Worm (Caenorhabditis elegans) whole organism, L1 larva: ENCODE data around the gene bath-37.

Source experiments
- C04F5.9 ChIP-seq: sonication (generic microtip); optimal IDR thresholded peaks from 2 replicates; lab custom pipeline; 2016; ENCODE audit warnings: missing genetic modification characterization, missing compliant biosample characterization
- C16A3.4 ChIP-seq: fragments of 150-350 bp; optimal IDR thresholded peaks from 2 replicates; lab custom pipeline; 2014; ENCODE audit warnings: missing biosample characterization, missing genetic modification characterization
- C34B4.2 ChIP-seq: sonication (generic microtip); optimal IDR thresholded peaks from 2 replicates; lab custom pipeline; 2017; ENCODE audit warnings: mild to moderate bottlenecking, missing genetic modification characterization, missing compliant biosample characterization
- alr-1 ChIP-seq: fragments of 200-800 bp; sonication (Bioruptor generic); optimal IDR thresholded peaks from 2 replicates; lab custom pipeline; 2018; ENCODE audit warnings: borderline replicate concordance, mild to moderate bottlenecking, missing genetic modification characterization, missing compliant biosample characterization
- aly-2 ChIP-seq: fragments of 150-350 bp; optimal IDR thresholded peaks from 2 replicates; lab custom pipeline; 2014; ENCODE audit warnings: missing biosample characterization, missing genetic modification characterization
- blmp-1 ChIP-seq: fragments of 150-350 bp; optimal IDR thresholded peaks from 2 replicates; lab custom pipeline; 2014; ENCODE audit warnings: missing biosample characterization, missing genetic modification characterization
- ceh-63 ChIP-seq: fragments of 200-800 bp; sonication (Bioruptor generic); optimal IDR thresholded peaks from 2 replicates; lab custom pipeline; 2018; ENCODE audit warnings: mild to moderate bottlenecking, missing genetic modification characterization, missing compliant biosample characterization
- ceh-8 ChIP-seq: fragments of 200-800 bp; sonication (Bioruptor generic); optimal IDR thresholded peaks from 2 replicates; lab custom pipeline; 2018; ENCODE audit warnings: mild to moderate bottlenecking, missing genetic modification characterization, moderate library complexity, missing compliant biosample characterization
- ceh-88 ChIP-seq: fragments of 200-800 bp; sonication (Bioruptor generic); IDR thresholded peaks from 2 replicates; pipeline ENCODE4 v1.3.6; 2022; ENCODE audit warnings: missing genetic modification characterization, missing compliant biosample characterization
- ces-1 ChIP-seq: fragments of 150-350 bp; optimal IDR thresholded peaks from 2 replicates; lab custom pipeline; 2014; ENCODE audit warnings: missing biosample characterization, missing genetic modification reagents, missing genetic modification characterization
- dpl-1 ChIP-seq, 3 experiments: fragments of 150-350 bp in 2 of 3; sonication (generic microtip) in 1 of 3; optimal IDR thresholded peaks; 2 replicates each; lab custom pipeline; 2014 to 2017; ENCODE audit warnings: missing biosample characterization in 3 of 3, missing genetic modification characterization in 3 of 3, missing genetic modification reagents in 3 of 3
- dsc-1 ChIP-seq: sonication (generic microtip); optimal IDR thresholded peaks from 2 replicates; lab custom pipeline; 2016; ENCODE audit warnings: mild to moderate bottlenecking, missing genetic modification characterization, missing compliant biosample characterization
- efl-1 ChIP-seq, 4 experiments: fragments of 150-350 bp; optimal IDR thresholded peaks in 3 of 4; peaks in 1 of 4; 1 replicate in 1 of 4; 2 replicates in 3 of 4; lab custom pipeline; 2014; ENCODE audit warnings: missing biosample characterization in 2 of 4, missing genetic modification characterization in 2 of 4, missing genetic modification reagents in 2 of 4
- egl-13 ChIP-seq: sonication (generic microtip); optimal IDR thresholded peaks from 2 replicates; lab custom pipeline; 2016; ENCODE audit warnings: missing genotype, missing genetic modification reagents, missing genetic modification characterization, missing compliant biosample characterization
- elt-2 ChIP-seq: sonication (generic microtip); optimal IDR thresholded peaks from 2 replicates; lab custom pipeline; 2016; ENCODE audit warnings: missing genetic modification characterization, mild to moderate bottlenecking, inconsistent platforms, missing compliant biosample characterization, missing genetic modification reagents
- elt-3 ChIP-seq, 6 experiments: fragments of 150-350 bp in 1 of 6; sonication (generic microtip); optimal IDR thresholded peaks; 2 replicates each; lab custom pipeline; 2017 to 2018; ENCODE audit warnings: missing biosample characterization in 6 of 6, missing genetic modification characterization in 6 of 6, inconsistent platforms in 1 of 6
- fkh-10 ChIP-seq: sonication (generic microtip); optimal IDR thresholded peaks from 2 replicates; lab custom pipeline; 2017; ENCODE audit warnings: missing biosample characterization, missing genetic modification reagents, missing genetic modification characterization
- hlh-17 ChIP-seq: fragments of 200-800 bp; sonication (Bioruptor generic); optimal IDR thresholded peaks from 2 replicates; lab custom pipeline; 2018; ENCODE audit warnings: missing genetic modification characterization, mild to moderate bottlenecking, missing compliant biosample characterization, moderate library complexity, borderline replicate concordance
- hpl-2 ChIP-seq: fragments of 150-350 bp; optimal IDR thresholded peaks from 2 replicates; lab custom pipeline; 2014; ENCODE audit warnings: missing biosample characterization, missing genetic modification reagents, missing genetic modification characterization
- jun-1 ChIP-seq: fragments of 150-350 bp; optimal IDR thresholded peaks from 2 replicates; lab custom pipeline; 2014; ENCODE audit warnings: missing biosample characterization, missing genetic modification reagents, missing genetic modification characterization
- lin-14 ChIP-seq: fragments of 200-800 bp; sonication (Bioruptor generic); optimal IDR thresholded peaks from 2 replicates; lab custom pipeline; 2018; ENCODE audit warnings: mild to moderate bottlenecking, missing genetic modification characterization, moderate library complexity, missing compliant biosample characterization
- lsy-2 ChIP-seq, 2 experiments: fragments of 150-350 bp; optimal IDR thresholded peaks; 2 replicates each; lab custom pipeline; 2014; ENCODE audit warnings: missing biosample characterization in 2 of 2, missing genetic modification characterization in 2 of 2
- mab-9 ChIP-seq: fragments of 200-800 bp; sonication (Bioruptor generic); IDR thresholded peaks from 2 replicates; pipeline ENCODE4 v1.3.6; 2022; ENCODE audit warnings: missing genetic modification reagents, missing genetic modification characterization, missing compliant biosample characterization
- mef-2 ChIP-seq: fragments of 150-350 bp; optimal IDR thresholded peaks from 2 replicates; lab custom pipeline; 2014; ENCODE audit warnings: missing biosample characterization, missing genetic modification characterization
- mep-1 ChIP-seq: fragments of 150-350 bp; optimal IDR thresholded peaks from 2 replicates; lab custom pipeline; 2014; ENCODE audit warnings: missing biosample characterization, missing genetic modification characterization
- nhr-11 ChIP-seq: fragments of 150-350 bp; optimal IDR thresholded peaks from 2 replicates; lab custom pipeline; 2014; ENCODE audit warnings: missing biosample characterization, missing genetic modification characterization
- nhr-19 ChIP-seq: fragments of 200-800 bp; sonication (Bioruptor generic); conservative IDR thresholded peaks from 2 replicates; pipeline ENCODE4 v1.3.6; 2022; ENCODE audit warnings: missing genetic modification characterization, missing compliant biosample characterization
- nhr-20 ChIP-seq: sonication (generic microtip); optimal IDR thresholded peaks from 2 replicates; lab custom pipeline; 2016; ENCODE audit warnings: mild to moderate bottlenecking, missing genetic modification characterization, missing compliant biosample characterization
- nhr-237 ChIP-seq: fragments of 150-350 bp; optimal IDR thresholded peaks from 2 replicates; lab custom pipeline; 2014; ENCODE audit warnings: missing biosample characterization, missing genetic modification characterization
- nhr-47 ChIP-seq: sonication (generic microtip); optimal IDR thresholded peaks from 2 replicates; lab custom pipeline; 2016; ENCODE audit warnings: mild to moderate bottlenecking, missing genetic modification characterization, moderate library complexity, missing compliant biosample characterization
- nhr-71 ChIP-seq: sonication (generic microtip); optimal IDR thresholded peaks from 2 replicates; lab custom pipeline; 2016; ENCODE audit warnings: mild to moderate bottlenecking, missing genetic modification characterization, moderate library complexity, missing compliant biosample characterization
- nhr-84 ChIP-seq: sonication (generic microtip); optimal IDR thresholded peaks from 2 replicates; lab custom pipeline; 2017; ENCODE audit warnings: missing biosample characterization, missing genetic modification characterization
- pqm-1 ChIP-seq: sonication (generic microtip); optimal IDR thresholded peaks from 3 replicates; lab custom pipeline; 2017; ENCODE audit warnings: missing biosample characterization, missing genetic modification characterization
- rnt-1 ChIP-seq: sonication (generic microtip); optimal IDR thresholded peaks from 2 replicates; lab custom pipeline; 2016; ENCODE audit warnings: mild to moderate bottlenecking, missing genetic modification characterization, moderate library complexity, missing compliant biosample characterization
- snu-23 ChIP-seq: sonication (generic microtip); optimal IDR thresholded peaks from 2 replicates; lab custom pipeline; 2016; ENCODE audit warnings: missing genetic modification characterization, missing compliant biosample characterization
- sptf-1 ChIP-seq: fragments of 150-350 bp; optimal IDR thresholded peaks from 2 replicates; lab custom pipeline; 2014; ENCODE audit warnings: missing biosample characterization, missing genetic modification characterization
- sup-37 ChIP-seq: fragments of 200-800 bp; sonication (Bioruptor generic); optimal IDR thresholded peaks from 2 replicates; lab custom pipeline; 2018; ENCODE audit warnings: mild to moderate bottlenecking, missing genetic modification characterization, missing compliant biosample characterization
- swsn-7 ChIP-seq: sonication (generic microtip); optimal IDR thresholded peaks from 2 replicates; lab custom pipeline; 2016; ENCODE audit warnings: missing genetic modification characterization, missing compliant biosample characterization
- unc-130 ChIP-seq: fragments of 150-350 bp; optimal IDR thresholded peaks from 2 replicates; lab custom pipeline; 2017; ENCODE audit warnings: missing biosample characterization, missing genetic modification characterization, inconsistent platforms
- unc-30 ChIP-seq: sonication (generic microtip); optimal IDR thresholded peaks from 2 replicates; lab custom pipeline; 2017; ENCODE audit warnings: missing biosample characterization, missing genetic modification characterization
- unc-62 ChIP-seq: fragments of 150-350 bp; optimal IDR thresholded peaks from 2 replicates; lab custom pipeline; 2014; ENCODE audit warnings: missing biosample characterization, missing genetic modification reagents, missing genetic modification characterization
- xbp-1 ChIP-seq: sonication (generic microtip); optimal IDR thresholded peaks from 2 replicates; lab custom pipeline; 2016; ENCODE audit warnings: missing genetic modification characterization, missing compliant biosample characterization
- zip-4 ChIP-seq: fragments of 200-800 bp; sonication (Bioruptor generic); optimal IDR thresholded peaks from 2 replicates; lab custom pipeline; 2018; ENCODE audit warnings: mild to moderate bottlenecking, missing genetic modification characterization, moderate library complexity, missing compliant biosample characterization
- ztf-11 ChIP-seq, 2 experiments: sonication (generic microtip); optimal IDR thresholded peaks; 2 replicates each; lab custom pipeline; 2016 to 2017; ENCODE audit warnings: missing genetic modification characterization in 2 of 2, missing biosample characterization in 1 of 2, missing compliant biosample characterization in 1 of 2

The bath-37 gene

ce11 chrIV:12109743-12110142, 41.1 kb downstream of the bath-37 start:
- TF ChIP-seq ceh-88 (GFP tag; lab: Robert Waterston, UW), result no peak
- no peak for TF ChIP-seq sptf-1 (tag; lab: Kevin White, UChicago)
- no peak for TF ChIP-seq C34B4.2
- TF ChIP-seq rnt-1 (tag; lab: Kevin White, UChicago), result no peak
- no peak for TF ChIP-seq elt-2
- TF ChIP-seq hpl-2 (GFP tag; lab: Kevin White, UChicago), result no peak
- TF ChIP-seq sup-37 (GFP tag; lab: Kevin White, UChicago), result no peak
- TF ChIP-seq pqm-1, result no peak
- TF ChIP-seq C16A3.4 (tag; lab: Kevin White, UChicago), result no peak
- no peak for TF ChIP-seq nhr-237 (tag; lab: Kevin White, UChicago)
- no peak for TF ChIP-seq blmp-1 (tag; lab: Kevin White, UChicago)
- TF ChIP-seq efl-1 (optimal IDR thresholded peaks at IDR 0.05; lab: Kevin White, UChicago), result no peak
- no peak for TF ChIP-seq efl-1 (GFP tag; optimal IDR thresholded peaks at IDR 0.05 in 1 of 2; lab: Kevin White, UChicago)
- TF ChIP-seq egl-13 (tag; lab: Kevin White, UChicago), result no peak
- no peak for TF ChIP-seq unc-62 (GFP tag; lab: Kevin White, UChicago)
- TF ChIP-seq, all 84 proteins: peak for 0

ce11 chrIV:12110339-12110738, 41.6 kb downstream of the bath-37 start, which contains the start of gene col-129:
col-129 (minus strand) TSS chrIV:12110439.
- TF ChIP-seq C34B4.2 (no peak), unc-30 (tag; lab: Kevin White, UChicago) (no peak), egl-13 (tag; lab: Kevin White, UChicago) (no peak), hlh-17 (GFP tag; lab: Kevin White, UChicago) (no peak), nhr-47 (tag; lab: Kevin White, UChicago) (no peak), lsy-2 (tag; optimal IDR thresholded peaks at IDR 0.05; lab: Kevin White, UChicago) (no peak), sup-37 (GFP tag; lab: Kevin White, UChicago) (no peak), zip-4 (no peak), dsc-1 (tag; lab: Kevin White, UChicago) (no peak), blmp-1 (tag; lab: Kevin White, UChicago) (no peak), xbp-1 (tag; lab: Kevin White, UChicago) (no peak), lin-14 (GFP tag; lab: Kevin White, UChicago) (no peak), nhr-19 (GFP tag; lab: Robert Waterston, UW) (no peak), C04F5.9 (tag; lab: Kevin White, UChicago) (no peak), efl-1 (optimal IDR thresholded peaks at IDR 0.05; lab: Kevin White, UChicago) (no peak), efl-1 (GFP tag; optimal IDR thresholded peaks at IDR 0.05 in 1 of 2; lab: Kevin White, UChicago) (no peak), elt-3 (tag; optimal IDR thresholded peaks at IDR 0.05; lab: Kevin White, UChicago) (no peak), fkh-10 (GFP tag; lab: Kevin White, UChicago) (no peak)

ce11 chrIV:12111477-12111876, 42.8 kb downstream of the bath-37 start, which contains the start of gene dlc-2:
dlc-2 (minus strand) TSS chrIV:12111577.
- no peak for TF ChIP-seq nhr-84 (tag; lab: Kevin White, UChicago)
- no peak for TF ChIP-seq nhr-11 (tag; lab: Kevin White, UChicago)
- no peak for TF ChIP-seq swsn-7
- no peak for TF ChIP-seq nhr-71
- TF ChIP-seq ceh-63 (GFP tag; lab: Kevin White, UChicago), result no peak
- TF ChIP-seq nhr-19 (GFP tag; lab: Robert Waterston, UW), result no peak
- TF ChIP-seq ztf-11 (tag; optimal IDR thresholded peaks at IDR 0.05; lab: Kevin White, UChicago), result no peak
- TF ChIP-seq zip-4, result no peak
- TF ChIP-seq mab-9 (GFP tag; lab: Robert Waterston, UW), result no peak
- no peak for TF ChIP-seq C04F5.9 (tag; lab: Kevin White, UChicago)

ce11 chrIV:12113056-12113455, 44.4 kb downstream of the bath-37 start:
- TF ChIP-seq C04F5.9 (tag; lab: Kevin White, UChicago) (no peak), C16A3.4 (tag; lab: Kevin White, UChicago) (no peak), sup-37 (GFP tag; lab: Kevin White, UChicago) (no peak), ces-1 (GFP tag; lab: Kevin White, UChicago) (no peak), unc-130 (tag; lab: Kevin White, UChicago) (peak; percentile 34), rnt-1 (tag; lab: Kevin White, UChicago) (peak; percentile 65), jun-1 (tag; lab: Kevin White, UChicago) (no peak), mef-2 (tag; lab: Kevin White, UChicago) (no peak), ztf-11 (tag; optimal IDR thresholded peaks at IDR 0.05; lab: Kevin White, UChicago) (no peak), lin-14 (GFP tag; lab: Kevin White, UChicago) (peak; percentile 82), dpl-1 (GFP tag; optimal IDR thresholded peaks at IDR 0.05; lab: Kevin White, UChicago) (peak in 1 of 3 experiments; percentile 5), lsy-2 (tag; optimal IDR thresholded peaks at IDR 0.05; lab: Kevin White, UChicago) (peak; percentile 5 to 66), mep-1 (tag; lab: Kevin White, UChicago) (peak; percentile 8), alr-1 (tag; lab: Kevin White, UChicago) (no peak), nhr-19 (GFP tag; lab: Robert Waterston, UW) (peak; percentile 34), nhr-71 (peak; percentile 67), aly-2 (no peak), ceh-8 (GFP tag; lab: Kevin White, UChicago) (no peak), snu-23 (peak; percentile 47), nhr-20 (tag; lab: Kevin White, UChicago) (peak; percentile 8)
